Fruit fly (Drosophila melanogaster) whole organism, adult: ENCODE results near the gene CG7573.

Source experiments
- CG11617 ChIP-seq: fragments of 200-800 bp; sonication (Bioruptor generic); optimal IDR thresholded peaks from 2 replicates; lab custom pipeline; 2017; ENCODE audit warnings: mild to moderate bottlenecking, missing biosample characterization, missing genetic modification reagents, missing genetic modification characterization
- CG33017 ChIP-seq: fragments of 200-800 bp; sonication (Bioruptor generic); optimal IDR thresholded peaks from 2 replicates; lab custom pipeline; 2018; ENCODE audit warnings: missing biosample characterization, mild to moderate bottlenecking, missing genetic modification characterization, moderate library complexity
- Hr96 ChIP-seq: fragments of 200-800 bp; sonication (Bioruptor generic); optimal IDR thresholded peaks from 2 replicates; lab custom pipeline; 2016; ENCODE audit warnings: missing biosample characterization, missing genetic modification characterization
- bab1 ChIP-seq: fragments of 200-800 bp; sonication (Bioruptor generic); optimal IDR thresholded peaks from 3 replicates; lab custom pipeline; 2019; ENCODE audit warnings: missing biosample characterization, mild to moderate bottlenecking, missing genetic modification characterization, moderate library complexity
- kay ChIP-seq: fragments of 200-800 bp; sonication (Bioruptor generic); peaks from one replicate; lab custom pipeline; 2016; ENCODE audit warnings: missing biosample characterization, missing genetic modification characterization, borderline replicate concordance
- tj ChIP-seq: fragments of 200-800 bp; sonication (Bioruptor generic); optimal IDR thresholded peaks from 3 replicates; lab custom pipeline; 2017; ENCODE audit warnings: missing biosample characterization, mild to moderate bottlenecking, missing genetic modification characterization, moderate library complexity
- toe ChIP-seq: fragments of 200-800 bp; sonication (Bioruptor generic); optimal IDR thresholded peaks from 2 replicates; lab custom pipeline; 2016; ENCODE audit warnings: missing biosample characterization, missing genetic modification characterization

DNA sequence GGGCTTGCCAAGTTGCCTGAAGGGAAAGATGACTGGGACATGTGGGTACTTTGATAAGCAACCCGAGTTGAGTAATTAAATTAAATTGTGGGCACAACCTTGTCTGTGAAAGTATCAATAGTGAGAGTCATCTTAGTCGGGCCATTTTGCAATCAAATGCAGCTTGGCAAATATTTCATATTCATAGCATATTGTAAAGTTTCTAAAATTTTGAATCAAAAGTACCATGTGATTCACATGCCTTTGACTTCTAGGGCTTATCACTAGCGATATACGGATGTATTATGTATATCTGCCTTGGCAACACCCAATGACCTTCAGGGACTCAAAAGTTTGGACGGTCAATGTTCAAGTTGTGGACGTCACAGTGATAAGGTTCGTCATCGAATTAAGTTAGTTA, 21.3 kb upstream of the CG7573 start:
- TF ChIP-seq toe (GFP tag; lab: Kevin White, UChicago) (no peak), CG11617 (GFP tag; lab: Kevin White, UChicago) (no peak), CG33017 (tag; lab: Kevin White, UChicago) (peak; percentile 12), tj (GFP tag; lab: Kevin White, UChicago) (no peak), kay (GFP tag; lab: Kevin White, UChicago) (peak; percentile 39), Hr96 (GFP tag; lab: Kevin White, UChicago) (no peak), bab1 (GFP tag; lab: Kevin White, UChicago) (no peak)
